Worm (Caenorhabditis elegans) whole organism, late embryonic: Measurements from ENCODE around the gene F53C3.6.

Source experiments
- K02D7.2 ChIP-seq: sonication (generic microtip); optimal IDR thresholded peaks from 2 replicates; lab custom pipeline; 2017; ENCODE audit warnings: mild to moderate bottlenecking, missing genetic modification characterization, missing compliant biosample characterization
- ama-1 ChIP-seq: fragments of 150-350 bp; optimal IDR thresholded peaks from 2 replicates; lab custom pipeline; 2014
- dmd-4 ChIP-seq: sonication (generic microtip); optimal IDR thresholded peaks from 2 replicates; lab custom pipeline; 2016; ENCODE audit warnings: borderline replicate concordance, missing genetic modification characterization, missing compliant biosample characterization
- dve-1 ChIP-seq: sonication (generic microtip); optimal IDR thresholded peaks from 2 replicates; lab custom pipeline; 2017; ENCODE audit warnings: antibody characterized with exemption, mild to moderate bottlenecking, missing genetic modification characterization, missing compliant biosample characterization
- fkh-10 ChIP-seq: fragments of 150-350 bp; optimal IDR thresholded peaks from 2 replicates; lab custom pipeline; 2014; ENCODE audit warnings: missing biosample characterization, missing genetic modification reagents, missing genetic modification characterization
- lin-11 ChIP-seq: fragments of 200-800 bp; sonication (Bioruptor generic); optimal IDR thresholded peaks from 2 replicates; lab custom pipeline; 2018; ENCODE audit warnings: mild to moderate bottlenecking, missing genetic modification characterization, missing compliant biosample characterization
- madf-2 ChIP-seq: sonication (generic microtip); optimal IDR thresholded peaks from 2 replicates; lab custom pipeline; 2017; ENCODE audit warnings: missing genetic modification characterization, missing compliant biosample characterization
- nhr-11 ChIP-seq: fragments of 150-350 bp; optimal IDR thresholded peaks from 2 replicates; lab custom pipeline; 2014; ENCODE audit warnings: missing biosample characterization, missing genetic modification characterization
- pha-4 ChIP-seq: fragments of 150-350 bp; optimal IDR thresholded peaks from 2 replicates; lab custom pipeline; 2018; ENCODE audit warnings: missing biosample characterization, missing genetic modification reagents, missing genetic modification characterization
- pqm-1 ChIP-seq: sonication (generic microtip); optimal IDR thresholded peaks from 2 replicates; lab custom pipeline; 2016; ENCODE audit warnings: missing genetic modification characterization, missing compliant biosample characterization
- ref-2 ChIP-seq: sonication (generic microtip); optimal IDR thresholded peaks from 2 replicates; lab custom pipeline; 2016; ENCODE audit warnings: missing genetic modification characterization, missing compliant biosample characterization
- tbx-7 ChIP-seq: sonication (generic microtip); optimal IDR thresholded peaks from 2 replicates; lab custom pipeline; 2016; ENCODE audit warnings: missing genotype, missing genetic modification characterization, missing compliant biosample characterization
- unc-3 ChIP-seq, 2 experiments: fragments of 200-800 bp in 1 of 2; sonication (Bioruptor generic) in 1 of 2; sonication (generic microtip) in 1 of 2; conservative IDR thresholded peaks in 1 of 2; optimal IDR thresholded peaks in 1 of 2; 2 replicates each; pipeline versions ENCODE4 v1.3.6 to Lab custom; 2016 to 2022; ENCODE audit warnings: missing compliant biosample characterization in 2 of 2, missing genetic modification characterization in 2 of 2, missing genetic modification reagents in 1 of 2
- unc-55 ChIP-seq: sonication (generic microtip); optimal IDR thresholded peaks from 2 replicates; lab custom pipeline; 2017; ENCODE audit warnings: missing biosample characterization, missing genetic modification reagents, missing genetic modification characterization

DNA sequence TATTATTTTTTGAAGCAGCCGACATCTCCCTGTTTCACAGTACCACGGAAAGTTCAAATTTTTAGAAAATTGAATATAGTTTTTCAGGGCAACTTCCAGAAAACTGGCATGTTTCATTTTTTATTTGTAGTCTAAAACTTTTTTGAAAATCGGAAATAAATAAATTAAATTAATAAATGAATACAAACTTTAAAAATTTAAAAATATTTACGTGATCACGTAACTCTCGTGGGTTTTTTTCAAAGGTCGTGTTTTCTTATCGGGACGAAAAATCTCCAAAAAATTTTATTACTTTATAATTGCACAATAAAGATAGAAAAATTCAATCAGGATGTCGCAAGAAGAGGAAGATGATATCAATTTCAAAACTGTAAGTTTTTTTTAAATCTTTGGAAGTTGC, 13.8 kb downstream of the F53C3.6 start, which contains the start of gene F53C3.1:
- TF ChIP-seq pqm-1 (tag; lab: Kevin White, UChicago), result no peak
- no peak for TF ChIP-seq fkh-10
- TF ChIP-seq lin-11 (tag; lab: Kevin White, UChicago), result no peak
- TF ChIP-seq dve-1, result no peak
- TF ChIP-seq pha-4 (tag; lab: Kevin White, UChicago), result no peak
- no peak for TF ChIP-seq unc-3 (GFP tag; conservative IDR thresholded peaks at IDR 0.05; lab: Robert Waterston, UW)
- no peak for TF ChIP-seq unc-3 (tag; optimal IDR thresholded peaks at IDR 0.05; lab: Kevin White, UChicago)
- TF ChIP-seq ref-2, result no peak
- TF ChIP-seq K02D7.2 (tag; lab: Kevin White, UChicago), result no peak
- TF ChIP-seq dmd-4 (tag; lab: Kevin White, UChicago), result no peak
- no peak for TF ChIP-seq ama-1 (lab: Kevin White, UChicago)
- TF ChIP-seq tbx-7, result no peak
- TF ChIP-seq unc-55 (GFP tag; lab: Kevin White, UChicago), result no peak
- TF ChIP-seq madf-2 (tag; lab: Kevin White, UChicago), result no peak
- TF ChIP-seq nhr-11 (tag; lab: Kevin White, UChicago), result no peak
